Worm (Caenorhabditis elegans): ENCODE data around the gene B0457.4.

DNA sequence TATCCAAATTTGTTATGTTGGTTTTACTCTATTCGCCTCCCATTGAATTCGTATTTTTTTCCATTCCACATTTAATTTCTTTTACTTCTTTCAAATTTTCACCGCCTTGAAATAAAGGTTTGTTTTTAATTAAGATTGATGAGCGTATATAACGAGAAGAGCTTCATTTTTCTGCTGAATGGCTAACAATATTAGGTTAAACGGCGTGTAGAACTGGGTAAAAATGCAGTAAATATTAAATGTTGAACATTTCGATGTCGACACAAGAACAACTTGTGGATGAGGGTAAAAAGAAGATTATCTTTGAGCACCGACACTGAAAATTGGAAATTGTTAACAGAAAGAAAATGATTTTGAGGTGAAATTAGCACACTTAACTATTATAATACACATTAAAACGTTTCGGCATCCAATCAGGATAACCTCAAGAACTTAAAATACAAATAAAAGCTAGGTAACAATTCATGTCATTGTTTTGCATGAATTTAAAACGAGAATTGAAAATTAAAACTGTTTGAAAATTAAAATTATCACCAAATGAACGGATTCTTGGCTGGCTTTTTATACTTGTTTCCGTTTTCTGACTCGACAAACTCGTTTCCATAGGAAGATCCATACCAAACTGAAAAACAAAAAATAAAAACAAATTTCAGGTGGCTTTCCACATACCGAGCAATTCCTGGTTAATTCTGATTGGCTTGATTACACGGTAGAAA is 27.2 kb upstream of the B0457.4 start:
- no peak for TF ChIP-seq sox-4 (tag; optimal IDR thresholded peaks at IDR 0.05)
- no peak for TF ChIP-seq ceh-82 (tag; optimal IDR thresholded peaks at IDR 0.05)
- no peak for TF ChIP-seq unc-62 (GFP tag; optimal IDR thresholded peaks at IDR 0.05)
- no peak for TF ChIP-seq nhr-77 (tag; optimal IDR thresholded peaks at IDR 0.05)
- no peak for TF ChIP-seq nhr-20 (tag; optimal IDR thresholded peaks at IDR 0.05)
- no peak for TF ChIP-seq mep-1 (tag; optimal IDR thresholded peaks at IDR 0.05)

All from whole organism, L1 larva.